Fruit fly (Drosophila melanogaster): ENCODE data around the gene AhcyL2.

Gene AhcyL2

dm6 chr3R:17002218-17003110 lies 20.5 kb upstream of the AhcyL2 start, which contains the start of the genes Sf3a1 and Irc (continued):
- TF ChIP-seq pb (GFP tag; optimal IDR thresholded peaks at IDR 0.05), result no peak
- TF ChIP-seq CG14667 (GFP tag; IDR thresholded peaks at IDR 0.05), result no peak
- TF ChIP-seq CG2202 (tag; optimal IDR thresholded peaks at IDR 0.05), result no peak
- no peak for TF ChIP-seq fru (optimal IDR thresholded peaks at IDR 0.05)
- TF ChIP-seq run (tag; optimal IDR thresholded peaks at IDR 0.05), result no peak
- no peak for TF ChIP-seq Dek (tag; optimal IDR thresholded peaks at IDR 0.05)
- TF ChIP-seq CG2116 (GFP tag; optimal IDR thresholded peaks at IDR 0.05), result peak; percentile 79
- TF ChIP-seq tx (GFP tag; optimal IDR thresholded peaks at IDR 0.05), result peak; percentile 18
- TF ChIP-seq zen (tag; optimal IDR thresholded peaks at IDR 0.05), result no peak
- TF ChIP-seq Xbp1 (GFP tag; optimal IDR thresholded peaks at IDR 0.05), result no peak
- TF ChIP-seq Dref (GFP tag; IDR thresholded peaks at IDR 0.05), result peak; percentile 89
- peak; percentile 86 for TF ChIP-seq CG14860 (GFP tag; IDR thresholded peaks at IDR 0.05; ENCODE audit: partially characterized antibody)
- TF ChIP-seq HHEX (GFP tag; optimal IDR thresholded peaks at IDR 0.05), result no peak
- TF ChIP-seq HLH3B (GFP tag; IDR thresholded peaks at IDR 0.05), result no peak
- TF ChIP-seq kah (GFP tag; optimal IDR thresholded peaks at IDR 0.05), result no peak
- no peak for TF ChIP-seq bsh (GFP tag; optimal IDR thresholded peaks at IDR 0.05)
- no peak for TF ChIP-seq fd96Cb (tag; optimal IDR thresholded peaks at IDR 0.05)
- TF ChIP-seq CG11247 (GFP tag; IDR thresholded peaks at IDR 0.05), result no peak
- peak; percentile 8 for TF ChIP-seq CG9817 (tag; optimal IDR thresholded peaks at IDR 0.05)
- TF ChIP-seq wdn (GFP tag; IDR thresholded peaks at IDR 0.05), result no peak
- peak; percentile 41 for TF ChIP-seq Deaf1 (tag; optimal IDR thresholded peaks at IDR 0.05)
- TF ChIP-seq jing (GFP tag; optimal IDR thresholded peaks at IDR 0.05), result no peak
- peak; percentile 2 for TF ChIP-seq cwo (GFP tag; optimal IDR thresholded peaks at IDR 0.05)
- peak; percentile 94 for TF ChIP-seq ato (GFP tag; IDR thresholded peaks at IDR 0.05; ENCODE audit: partially characterized antibody)
- no peak for TF ChIP-seq CG7357 (GFP tag; IDR thresholded peaks at IDR 0.05)
- no peak for TF ChIP-seq ttk (GFP tag; IDR thresholded peaks at IDR 0.05)
- peak in 1 of 2 experiments; percentile 20 for TF ChIP-seq Hr78 (GFP tag; optimal IDR thresholded peaks at IDR 0.05)
- TF ChIP-seq CG4617 (GFP tag; optimal IDR thresholded peaks at IDR 0.05; ENCODE audit: borderline replicate concordance), result peak; percentile 90
- TF ChIP-seq CG8281 (tag; optimal IDR thresholded peaks at IDR 0.05), result no peak
- TF ChIP-seq dmrt99B (tag; optimal IDR thresholded peaks at IDR 0.05), result no peak
- TF ChIP-seq shn (GFP tag; optimal IDR thresholded peaks at IDR 0.05), result no peak
- TF ChIP-seq CG6272 (GFP tag; IDR thresholded peaks at IDR 0.05), result no peak
- peak; percentile 73 for TF ChIP-seq her (GFP tag; optimal IDR thresholded peaks at IDR 0.05)
- TF ChIP-seq Awh (GFP tag; IDR thresholded peaks at IDR 0.05), result no peak
- TF ChIP-seq CG18476 (GFP tag; optimal IDR thresholded peaks at IDR 0.05), result no peak
- TF ChIP-seq Dad (GFP tag; optimal IDR thresholded peaks at IDR 0.05), result peak; percentile 25
- TF ChIP-seq HLH54F (GFP tag; optimal IDR thresholded peaks at IDR 0.05), result peak; percentile 13
- TF ChIP-seq gsb (GFP tag; IDR thresholded peaks at IDR 0.05), result no peak
- TF ChIP-seq CG11560 (tag; IDR thresholded peaks at IDR 0.05), result no peak
- TF ChIP-seq CG1792 (GFP tag; optimal IDR thresholded peaks at IDR 0.05), result no peak
- no peak for TF ChIP-seq CG10979 (tag; optimal IDR thresholded peaks at IDR 0.05)
- peak; percentile 1 for TF ChIP-seq bcd (GFP tag; optimal IDR thresholded peaks at IDR 0.05)
- TF ChIP-seq CG7271 (tag; optimal IDR thresholded peaks at IDR 0.05), result no peak
- no peak for TF ChIP-seq CG4328 (GFP tag; optimal IDR thresholded peaks at IDR 0.05)
- TF ChIP-seq Sox102F (GFP tag; optimal IDR thresholded peaks at IDR 0.05), result no peak
- peak; percentile 78 for TF ChIP-seq CG7987 (GFP tag; optimal IDR thresholded peaks at IDR 0.05)
- no peak for TF ChIP-seq ase (GFP tag; IDR thresholded peaks at IDR 0.05)
- TF ChIP-seq Taf1 (GFP tag; IDR thresholded peaks at IDR 0.05), result no peak
- no peak for TF ChIP-seq CkIIα-i1 (GFP tag; IDR thresholded peaks at IDR 0.05)

Measured in whole organism, embryonic.